Fruit fly (Drosophila melanogaster): ENCODE measurements around the gene AnxB11.

The AnxB11 gene

DNA sequence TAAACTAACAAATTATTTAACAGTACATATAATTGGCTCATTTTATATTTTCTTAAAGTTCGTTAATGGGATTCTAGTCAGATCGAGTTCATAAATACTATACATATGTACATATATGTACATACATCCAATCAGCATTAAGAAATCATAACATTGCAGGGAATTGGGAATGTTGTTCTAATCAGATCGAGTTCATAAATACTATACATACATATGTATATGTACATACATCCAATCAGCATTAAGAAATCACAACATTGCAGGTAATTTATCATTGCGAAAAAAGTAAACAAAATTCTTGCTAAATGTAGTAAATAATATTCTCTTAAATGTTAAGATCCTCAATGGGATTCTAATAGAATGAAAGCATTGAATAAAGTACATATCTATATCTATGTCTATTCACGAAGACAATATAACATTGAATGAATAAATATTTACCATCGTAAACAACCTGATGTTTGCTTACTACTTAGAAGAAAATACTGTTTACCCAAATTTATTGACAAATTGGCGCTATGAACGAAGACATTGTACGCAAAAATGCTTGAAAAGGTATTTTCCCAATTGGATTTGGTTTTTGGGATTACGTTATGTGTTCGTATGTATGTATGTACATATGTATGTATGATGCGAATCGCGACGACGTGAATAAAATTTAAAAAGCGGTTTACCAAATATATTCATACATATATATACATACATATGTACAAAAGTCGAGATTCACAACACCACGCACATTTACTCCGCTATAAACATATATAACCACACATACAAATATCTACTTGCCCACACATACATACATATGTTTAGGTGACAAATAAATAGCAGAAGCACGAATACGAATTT, 38.2 kb downstream of the AnxB11 start (continued):
- TF ChIP-seq slbo (GFP tag; IDR thresholded peaks at IDR 0.05) (no peak), CG30020 (tag; optimal IDR thresholded peaks at IDR 0.05) (no peak), HLH54F (GFP tag; optimal IDR thresholded peaks at IDR 0.05) (no peak), salm (tag; optimal IDR thresholded peaks at IDR 0.05) (peak; percentile 80), ap (GFP tag; IDR thresholded peaks at IDR 0.05) (peak; percentile 35; the same call in 1 of the 2 replicates), CHES-1-like (GFP tag; optimal IDR thresholded peaks at IDR 0.05) (peak; percentile 68), dmrt11E (tag; optimal IDR thresholded peaks at IDR 0.05) (peak; percentile 73), CG2116 (GFP tag; optimal IDR thresholded peaks at IDR 0.05) (peak; percentile 53), wor (GFP tag; IDR thresholded peaks at IDR 0.05) (no peak), CG14441 (GFP tag; IDR thresholded peaks at IDR 0.05) (no peak), Bteb2 (GFP tag; optimal IDR thresholded peaks at IDR 0.05) (peak; percentile 72), pita (GFP tag; optimal IDR thresholded peaks at IDR 0.05) (no peak), z (GFP tag; IDR thresholded peaks at IDR 0.05) (no peak), vvl (GFP tag; IDR thresholded peaks at IDR 0.05) (peak; percentile 41; the same call in 1 of the 2 replicates), seq (GFP tag; IDR thresholded peaks at IDR 0.05) (peak; percentile 75), Dp (GFP tag; optimal IDR thresholded peaks at IDR 0.05) (no peak), stwl (tag; optimal IDR thresholded peaks at IDR 0.05) (no peak), oc (tag; optimal IDR thresholded peaks at IDR 0.05) (no peak), croc (GFP tag; conservative IDR thresholded peaks at IDR 0.05) (no peak), kah (GFP tag; optimal IDR thresholded peaks at IDR 0.05) (peak; percentile 50), yki (optimal IDR thresholded peaks at IDR 0.05) (no peak), Lpt (GFP tag; optimal IDR thresholded peaks at IDR 0.05) (no peak), CG15696 (tag; optimal IDR thresholded peaks at IDR 0.05) (peak; percentile 90), Hey (tag; optimal IDR thresholded peaks at IDR 0.05) (no peak), CG2875 (GFP tag; optimal IDR thresholded peaks at IDR 0.05) (peak; percentile 65), CG1647 (GFP tag; optimal IDR thresholded peaks at IDR 0.05) (no peak), Spps (tag; optimal IDR thresholded peaks at IDR 0.05) (peak; percentile 69), CG1603 (tag; optimal IDR thresholded peaks at IDR 0.05) (no peak), Tbp (GFP tag; optimal IDR thresholded peaks at IDR 0.05) (no peak), CG1233 (GFP tag; optimal IDR thresholded peaks at IDR 0.05) (peak; percentile 94), CG12236 (GFP tag; optimal IDR thresholded peaks at IDR 0.05) (peak; percentile 47), chm (GFP tag; IDR thresholded peaks at IDR 0.05) (no peak), CG7271 (tag; optimal IDR thresholded peaks at IDR 0.05) (peak; percentile 78), h (optimal IDR thresholded peaks at IDR 0.05) (no peak), sqz (GFP tag; optimal IDR thresholded peaks at IDR 0.05) (no peak), sug (tag; optimal IDR thresholded peaks at IDR 0.05) (peak; percentile 84), Awh (GFP tag; IDR thresholded peaks at IDR 0.05) (peak; percentile 81), CG1024 (GFP tag; IDR thresholded peaks at IDR 0.05) (peak; percentile 32; the same call in 1 of the 2 replicates), CG11085 (GFP tag; IDR thresholded peaks at IDR 0.05) (peak; percentile 30; the same call in 1 of the 2 replicates), Aef1 (GFP tag; IDR thresholded peaks at IDR 0.05) (no peak), Ptx1 (GFP tag; IDR thresholded peaks at IDR 0.05) (no peak), CG17359 (tag; optimal IDR thresholded peaks at IDR 0.05) (peak; percentile 88), gcm (GFP tag; optimal IDR thresholded peaks at IDR 0.05) (peak; percentile 82), Hr3 (GFP tag; optimal IDR thresholded peaks at IDR 0.05) (no peak), disco-r (GFP tag; optimal IDR thresholded peaks at IDR 0.05) (peak; percentile 33), amos (GFP tag; IDR thresholded peaks at IDR 0.05; ENCODE audit: partially characterized antibody) (no peak), gfzf (GFP tag; optimal IDR thresholded peaks at IDR 0.05) (no peak), CG7556 (GFP tag; optimal IDR thresholded peaks at IDR 0.05) (peak; percentile 70), CG12155 (GFP tag; optimal IDR thresholded peaks at IDR 0.05) (peak; percentile 24), CG7987 (GFP tag; optimal IDR thresholded peaks at IDR 0.05) (peak; percentile 93), Antp (GFP tag; optimal IDR thresholded peaks at IDR 0.05) (no peak)

All from whole organism, embryonic.